Worm (Caenorhabditis elegans): ENCODE data around the gene ugt-16.

Gene ugt-16

ce11 chrV:12806190-12806589, 18.6 kb upstream of the ugt-16 start, which contains the start of gene ZC443.7:
Gene ZC443.7, plus strand, starts transcription at chrV:12806490.
- TF ChIP-seq ceh-13 (GFP tag; optimal IDR thresholded peaks at IDR 0.05) (no peak), sea-1 (GFP tag; conservative IDR thresholded peaks at IDR 0.05) (no peak), ceh-36 (tag; optimal IDR thresholded peaks at IDR 0.05) (no peak), aly-1 (tag; optimal IDR thresholded peaks at IDR 0.05) (no peak), F13C5.2 (tag; optimal IDR thresholded peaks at IDR 0.05) (no peak), scrt-1 (GFP tag; IDR thresholded peaks at IDR 0.05) (no peak)

- no peak for TF ChIP-seq hmbx-1 (tag; optimal IDR thresholded peaks at IDR 0.05)
Measured at ce11 chrV:12809876-12810275, 14.9 kb upstream of the ugt-16 start, which contains the start of gene ZC443.1. Gene ZC443.1, minus strand, starts transcription at chrV:12810080.

- no peak for TF ChIP-seq F13C5.2 (tag; optimal IDR thresholded peaks at IDR 0.05)
- TF ChIP-seq tbx-11 (GFP tag; IDR thresholded peaks at IDR 0.05) = no peak
- no peak for TF ChIP-seq ceh-36 (tag; optimal IDR thresholded peaks at IDR 0.05)
- TF ChIP-seq aly-1 (tag; optimal IDR thresholded peaks at IDR 0.05) = no peak
Measured at ce11 chrV:12811126-12811525, 13.7 kb upstream of the ugt-16 start, which contains the start of gene ZC443.2. Gene ZC443.2, minus strand, starts transcription at chrV:12811192.

- TF ChIP-seq ceh-36 (tag; optimal IDR thresholded peaks at IDR 0.05) (no peak), tra-4 (tag; optimal IDR thresholded peaks at IDR 0.05) (no peak), pes-1 (GFP tag; IDR thresholded peaks at IDR 0.05) (no peak), hmbx-1 (tag; optimal IDR thresholded peaks at IDR 0.05) (no peak), tbx-11 (GFP tag; IDR thresholded peaks at IDR 0.05) (no peak)
Measured at ce11 chrV:12811810-12812209, 13.0 kb upstream of the ugt-16 start.

- no peak for TF ChIP-seq ceh-36 (tag; optimal IDR thresholded peaks at IDR 0.05)
- TF ChIP-seq hnd-1 (tag; optimal IDR thresholded peaks at IDR 0.05) = no peak
- TF ChIP-seq flt-1 (GFP tag; IDR thresholded peaks at IDR 0.05) = no peak
- TF ChIP-seq sea-1 (GFP tag; conservative IDR thresholded peaks at IDR 0.05) = no peak
- TF ChIP-seq hmg-4 (GFP tag; optimal IDR thresholded peaks at IDR 0.05) = no peak
- TF ChIP-seq ama-1 (optimal IDR thresholded peaks at IDR 0.05) = no peak
- no peak for TF ChIP-seq aly-1 (tag; optimal IDR thresholded peaks at IDR 0.05)
- TF ChIP-seq ceh-13 (GFP tag; optimal IDR thresholded peaks at IDR 0.05) = no peak
Measured at ce11 chrV:12814022-12814421, 10.8 kb upstream of the ugt-16 start, which contains the start of gene ZC443.3. Gene ZC443.3, minus strand, starts transcription at chrV:12814122.

ce11 chrV:12814481-12814882, 10.3 kb upstream of the ugt-16 start:
- no peak for TF ChIP-seq B0310.2 (tag; optimal IDR thresholded peaks at IDR 0.05)
- TF ChIP-seq aly-1 (tag; optimal IDR thresholded peaks at IDR 0.05) = peak; percentile 10
- peak; percentile 2 for TF ChIP-seq F13C5.2 (tag; optimal IDR thresholded peaks at IDR 0.05)
- peak; percentile 52 for TF ChIP-seq hmg-4 (GFP tag; optimal IDR thresholded peaks at IDR 0.05)

- TF ChIP-seq F13C5.2 (tag; optimal IDR thresholded peaks at IDR 0.05) = no peak
- no peak for TF ChIP-seq flt-1 (GFP tag; IDR thresholded peaks at IDR 0.05)
- no peak for TF ChIP-seq B0310.2 (tag; optimal IDR thresholded peaks at IDR 0.05)
- no peak for TF ChIP-seq ceh-36 (tag; optimal IDR thresholded peaks at IDR 0.05)
- no peak for TF ChIP-seq pes-1 (GFP tag; IDR thresholded peaks at IDR 0.05)
- TF ChIP-seq scrt-1 (GFP tag; IDR thresholded peaks at IDR 0.05) = no peak
- no peak for TF ChIP-seq aly-1 (tag; optimal IDR thresholded peaks at IDR 0.05)
Measured at ce11 chrV:12815386-12815785, 9.4 kb upstream of the ugt-16 start.

ce11 chrV:12816672-12817071, 8.2 kb upstream of the ugt-16 start:
- TF ChIP-seq tbx-11 (GFP tag; IDR thresholded peaks at IDR 0.05) (no peak), hmbx-1 (tag; optimal IDR thresholded peaks at IDR 0.05) (no peak), tbx-37 (GFP tag; conservative IDR thresholded peaks at IDR 0.05) (no peak), B0310.2 (tag; optimal IDR thresholded peaks at IDR 0.05) (no peak), ceh-13 (GFP tag; optimal IDR thresholded peaks at IDR 0.05) (no peak), hnd-1 (tag; optimal IDR thresholded peaks at IDR 0.05) (no peak), tra-4 (tag; optimal IDR thresholded peaks at IDR 0.05) (no peak), F13C5.2 (tag; optimal IDR thresholded peaks at IDR 0.05) (no peak), sea-1 (GFP tag; conservative IDR thresholded peaks at IDR 0.05) (no peak), ets-7 (tag; optimal IDR thresholded peaks at IDR 0.05) (no peak), hmg-4 (GFP tag; optimal IDR thresholded peaks at IDR 0.05) (no peak), pes-1 (GFP tag; IDR thresholded peaks at IDR 0.05) (no peak), scrt-1 (GFP tag; IDR thresholded peaks at IDR 0.05) (no peak), ceh-36 (tag; optimal IDR thresholded peaks at IDR 0.05) (no peak), ama-1 (optimal IDR thresholded peaks at IDR 0.05) (no peak), aly-1 (tag; optimal IDR thresholded peaks at IDR 0.05) (no peak), flt-1 (GFP tag; IDR thresholded peaks at IDR 0.05) (no peak)

ce11 chrV:12818486-12818885, 6.3 kb upstream of the ugt-16 start:
- TF ChIP-seq pes-1 (GFP tag; IDR thresholded peaks at IDR 0.05) (no peak), scrt-1 (GFP tag; IDR thresholded peaks at IDR 0.05) (no peak), hmg-4 (GFP tag; optimal IDR thresholded peaks at IDR 0.05) (no peak), flt-1 (GFP tag; IDR thresholded peaks at IDR 0.05) (no peak), B0310.2 (tag; optimal IDR thresholded peaks at IDR 0.05) (no peak), ceh-13 (GFP tag; optimal IDR thresholded peaks at IDR 0.05) (no peak), F13C5.2 (tag; optimal IDR thresholded peaks at IDR 0.05) (no peak), ama-1 (optimal IDR thresholded peaks at IDR 0.05) (no peak), ceh-36 (tag; optimal IDR thresholded peaks at IDR 0.05) (no peak), sea-1 (GFP tag; conservative IDR thresholded peaks at IDR 0.05) (no peak)
